Worm (Caenorhabditis elegans): Measurements from ENCODE around the gene fbxa-31.
A peak's percentile ranks its signal among the peaks of the same experiment; 100 is the strongest.

DNA sequence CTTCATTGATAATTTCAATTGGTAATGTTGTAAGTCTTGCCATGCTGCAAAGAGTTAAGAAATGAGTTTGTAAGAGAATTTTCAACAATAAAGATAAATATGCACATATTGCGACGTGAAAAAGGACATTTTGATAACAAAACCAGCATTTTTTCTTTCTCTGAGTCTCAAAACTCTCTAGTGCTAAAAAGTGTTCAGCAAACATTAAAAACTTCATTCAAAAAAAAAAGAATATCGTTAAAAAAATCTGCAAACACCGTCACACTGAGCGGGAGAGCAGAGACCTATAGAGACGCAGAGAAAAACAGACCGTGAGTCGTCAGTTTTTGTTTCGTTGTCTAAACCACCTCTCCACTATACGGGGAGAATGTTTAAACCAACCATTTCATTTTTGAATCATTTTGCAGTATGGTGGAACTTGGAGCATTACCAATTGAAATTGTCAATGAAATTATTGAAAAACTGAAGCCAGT is 22.1 kb downstream of the fbxa-31 start, which contains the start of the genes fbxa-76 and fbxa-77:
- TF ChIP-seq sem-4 (tag; optimal IDR thresholded peaks at IDR 0.05) (no peak), nhr-237 (tag; optimal IDR thresholded peaks at IDR 0.05) (no peak), ztf-4 (tag; optimal IDR thresholded peaks at IDR 0.05) (no peak), lin-11 (tag; optimal IDR thresholded peaks at IDR 0.05) (no peak), nhr-12 (tag; optimal IDR thresholded peaks at IDR 0.05) (no peak), ama-1 (optimal IDR thresholded peaks at IDR 0.05) (no peak), peb-1 (tag; optimal IDR thresholded peaks at IDR 0.05) (no peak), unc-62 (GFP tag; optimal IDR thresholded peaks at IDR 0.05) (no peak), snpc-4 (tag; optimal IDR thresholded peaks at IDR 0.05) (no peak), C34F6.9 (tag; optimal IDR thresholded peaks at IDR 0.05) (peak; percentile 38), aly-2 (tag; optimal IDR thresholded peaks at IDR 0.05) (no peak), ZK546.5 (tag; optimal IDR thresholded peaks at IDR 0.05) (no peak), egl-27 (tag; optimal IDR thresholded peaks at IDR 0.05) (no peak), nhr-10 (tag; optimal IDR thresholded peaks at IDR 0.05) (no peak)
